Worm (Caenorhabditis elegans) whole organism, L2 larva: ENCODE data around the gene tba-4.

Source experiments
- ZK546.5 ChIP-seq: sonication (generic microtip); optimal IDR thresholded peaks from 2 replicates; lab custom pipeline; 2017; ENCODE audit warnings: missing biosample characterization, missing genetic modification characterization
- aly-2 ChIP-seq: fragments of 150-350 bp; optimal IDR thresholded peaks from 2 replicates; lab custom pipeline; 2014; ENCODE audit warnings: missing biosample characterization, missing genetic modification characterization
- dmd-4 ChIP-seq: sonication (generic microtip); optimal IDR thresholded peaks from 2 replicates; lab custom pipeline; 2017; ENCODE audit warnings: missing biosample characterization, missing genetic modification characterization
- fos-1 ChIP-seq: fragments of 150-350 bp; optimal IDR thresholded peaks from 2 replicates; lab custom pipeline; 2014; ENCODE audit warnings: missing biosample characterization, missing genetic modification characterization
- lin-13 ChIP-seq: fragments of 150-350 bp; optimal IDR thresholded peaks from 2 replicates; lab custom pipeline; 2014; ENCODE audit warnings: missing biosample characterization, missing genetic modification reagents, missing genetic modification characterization
- lin-39 ChIP-seq: fragments of 150-350 bp; optimal IDR thresholded peaks from 2 replicates; lab custom pipeline; 2014; ENCODE audit warnings: missing biosample characterization, missing genetic modification reagents, missing genetic modification characterization
- lsy-2 ChIP-seq, 2 experiments: fragments of 150-350 bp in 1 of 2; sonication (generic microtip) in 1 of 2; optimal IDR thresholded peaks; 2 replicates each; lab custom pipeline; 2014 to 2017; ENCODE audit warnings: missing biosample characterization in 2 of 2, missing genetic modification characterization in 2 of 2
- mab-5 ChIP-seq: fragments of 150-350 bp; optimal IDR thresholded peaks from 2 replicates; lab custom pipeline; 2014; ENCODE audit warnings: missing biosample characterization, missing genetic modification characterization
- mdl-1 ChIP-seq, 2 experiments: fragments of 150-350 bp in 1 of 2; sonication (generic microtip) in 1 of 2; optimal IDR thresholded peaks; 2 replicates each; lab custom pipeline; 2017; ENCODE audit warnings: missing biosample characterization in 2 of 2, missing genetic modification characterization in 2 of 2
- nhr-11 ChIP-seq: fragments of 150-350 bp; optimal IDR thresholded peaks from 2 replicates; lab custom pipeline; 2014; ENCODE audit warnings: missing biosample characterization, missing genetic modification characterization
- nhr-21 ChIP-seq: fragments of 150-350 bp; optimal IDR thresholded peaks from 2 replicates; lab custom pipeline; 2014; ENCODE audit warnings: missing biosample characterization, missing genetic modification characterization
- nhr-23 ChIP-seq: fragments of 150-350 bp; optimal IDR thresholded peaks from 2 replicates; lab custom pipeline; 2014; ENCODE audit warnings: missing biosample characterization, missing genetic modification reagents, missing genetic modification characterization
- nhr-237 ChIP-seq: fragments of 150-350 bp; optimal IDR thresholded peaks from 2 replicates; lab custom pipeline; 2014; ENCODE audit warnings: missing biosample characterization, missing genetic modification characterization
- nhr-77 ChIP-seq: fragments of 150-350 bp; optimal IDR thresholded peaks from 2 replicates; lab custom pipeline; 2014; ENCODE audit warnings: missing biosample characterization, missing genetic modification characterization
- peb-1 ChIP-seq: fragments of 150-350 bp; optimal IDR thresholded peaks from 2 replicates; lab custom pipeline; 2014; ENCODE audit warnings: missing biosample characterization, missing genetic modification characterization
- sem-4 ChIP-seq: fragments of 150-350 bp; optimal IDR thresholded peaks from 2 replicates; lab custom pipeline; 2014; ENCODE audit warnings: missing biosample characterization, missing genetic modification reagents, missing genetic modification characterization
- skn-1 ChIP-seq: sonication (generic microtip); optimal IDR thresholded peaks from 2 replicates; lab custom pipeline; 2017; ENCODE audit warnings: missing biosample characterization, missing genetic modification characterization
- unc-39 ChIP-seq: fragments of 150-350 bp; optimal IDR thresholded peaks from 2 replicates; lab custom pipeline; 2014; ENCODE audit warnings: missing biosample characterization, missing genetic modification characterization

The tba-4 gene

ce11 chrII:10959676-10960075 lies 41.2 kb downstream of the tba-4 start:
- TF ChIP-seq lsy-2 (tag; optimal IDR thresholded peaks at IDR 0.05; lab: Kevin White, UChicago) (no peak), mab-5 (tag; lab: Kevin White, UChicago) (no peak), nhr-237 (no peak), nhr-77 (tag; lab: Kevin White, UChicago) (no peak), unc-39 (tag; lab: Kevin White, UChicago) (no peak), ZK546.5 (tag; lab: Kevin White, UChicago) (no peak), lin-39 (tag; lab: Kevin White, UChicago) (no peak), peb-1 (tag; lab: Kevin White, UChicago) (no peak), dmd-4 (tag; lab: Kevin White, UChicago) (no peak), fos-1 (no peak), lin-13 (GFP tag; lab: Kevin White, UChicago) (no peak), aly-2 (no peak), nhr-23 (tag; lab: Kevin White, UChicago) (no peak)

DNA sequence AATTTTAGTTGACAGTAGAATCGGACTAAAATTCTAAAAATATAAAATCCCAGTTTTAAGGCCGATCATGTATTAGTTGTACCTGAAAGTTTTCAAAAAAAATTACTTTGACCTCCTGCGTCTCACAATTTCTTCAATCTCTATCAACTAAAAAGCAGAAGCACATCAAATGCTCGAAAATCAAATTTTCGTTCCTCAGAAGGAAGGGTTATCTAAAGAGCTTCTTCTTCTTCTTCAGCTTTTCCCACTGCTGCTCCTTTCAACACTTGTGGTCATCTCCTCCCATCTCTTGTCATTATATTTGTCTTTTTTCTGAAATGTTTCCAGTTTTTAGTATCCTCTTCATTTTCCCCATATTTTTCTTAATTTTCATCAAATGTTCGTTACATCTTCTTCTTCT lies 46.2 kb downstream of the tba-4 start:
- TF ChIP-seq nhr-21 (tag; lab: Kevin White, UChicago): no peak
- no peak for TF ChIP-seq mab-5 (tag; lab: Kevin White, UChicago)
- TF ChIP-seq skn-1 (tag; lab: Kevin White, UChicago): no peak
- no peak for TF ChIP-seq sem-4
- TF ChIP-seq nhr-11: no peak
- no peak for TF ChIP-seq nhr-23 (tag; lab: Kevin White, UChicago)
- TF ChIP-seq mdl-1 (tag; optimal IDR thresholded peaks at IDR 0.05; lab: Kevin White, UChicago): no peak
- TF ChIP-seq, all 48 proteins: peak for 0
